Worm (Caenorhabditis elegans) whole organism, L2 larva: ENCODE data around the gene eas-1.

Source experiments
- egl-27 ChIP-seq: sonication (generic microtip); optimal IDR thresholded peaks from 3 replicates; lab custom pipeline; 2017; ENCODE audit warnings: missing biosample characterization, missing genetic modification reagents, missing genetic modification characterization
- elt-3 ChIP-seq: sonication (generic microtip); optimal IDR thresholded peaks from 2 replicates; lab custom pipeline; 2017; ENCODE audit warnings: missing biosample characterization, missing genetic modification characterization
- lin-39 ChIP-seq: fragments of 150-350 bp; optimal IDR thresholded peaks from 2 replicates; lab custom pipeline; 2014; ENCODE audit warnings: missing biosample characterization, missing genetic modification reagents, missing genetic modification characterization
- nhr-23 ChIP-seq: fragments of 150-350 bp; optimal IDR thresholded peaks from 2 replicates; lab custom pipeline; 2014; ENCODE audit warnings: missing biosample characterization, missing genetic modification reagents, missing genetic modification characterization
- unc-62 ChIP-seq: fragments of 150-350 bp; optimal IDR thresholded peaks from 2 replicates; lab custom pipeline; 2014; ENCODE audit warnings: missing biosample characterization, missing genetic modification reagents, missing genetic modification characterization

DNA sequence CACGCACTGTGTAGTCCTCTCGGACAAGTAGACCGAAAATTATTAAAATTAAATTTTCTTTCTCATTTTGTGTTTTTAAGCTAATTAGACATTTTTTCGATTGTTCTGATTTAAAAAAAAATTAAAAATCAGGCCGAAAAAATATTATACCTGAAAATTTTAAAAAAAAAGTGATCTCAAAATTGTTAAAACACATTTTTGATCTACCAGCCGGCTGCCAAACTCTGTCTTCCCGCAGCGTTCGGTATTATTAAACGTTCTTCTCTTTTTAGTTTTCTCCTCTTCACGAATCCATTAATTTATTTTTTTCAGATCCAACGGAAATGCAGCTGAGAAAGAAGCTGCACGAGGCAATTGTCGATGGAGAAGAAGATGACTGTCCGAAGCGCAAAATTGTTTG, 12.9 kb downstream of the eas-1 start, which contains the start of gene C27D9.1:
- TF ChIP-seq egl-27 (tag; lab: Kevin White, UChicago) (no peak), unc-62 (GFP tag; lab: Kevin White, UChicago) (no peak), nhr-23 (tag; lab: Kevin White, UChicago) (no peak), elt-3 (no peak), lin-39 (tag; lab: Kevin White, UChicago) (no peak)
